Worm (Caenorhabditis elegans) whole organism, L4 larva: ENCODE data around the gene unc-130.

Source experiments
- D1046.2 ChIP-seq: fragments of 200-800 bp; sonication (Bioruptor generic); IDR thresholded peaks from 2 replicates; pipeline ENCODE4 v1.3.6; 2022; ENCODE audit warnings: missing genetic modification characterization, missing compliant biosample characterization
- F26F4.8 ChIP-seq: fragments of 200-800 bp; sonication (Bioruptor generic); conservative IDR thresholded peaks from 2 replicates; pipeline ENCODE4 v1.3.6; 2022; ENCODE audit warnings: missing genetic modification characterization, missing compliant biosample characterization
- T26A8.4 ChIP-seq: fragments of 200-800 bp; sonication (Bioruptor generic); IDR thresholded peaks from 2 replicates; pipeline ENCODE4 v1.3.6; 2022; ENCODE audit warnings: missing genetic modification characterization, missing compliant biosample characterization
- aha-1 ChIP-seq: fragments of 150-350 bp; peaks from one replicate; lab custom pipeline; 2014; ENCODE audit warnings: missing biosample characterization, missing genetic modification characterization
- aly-2 ChIP-seq: sonication (generic microtip); optimal IDR thresholded peaks from 2 replicates; lab custom pipeline; 2018; ENCODE audit warnings: missing biosample characterization, missing genetic modification characterization
- ces-1 ChIP-seq: fragments of 150-350 bp; sonication (generic microtip); optimal IDR thresholded peaks from 4 replicates; lab custom pipeline; 2014; ENCODE audit warnings: missing biosample characterization, missing genetic modification reagents, missing genetic modification characterization
- ctbp-1 ChIP-seq: fragments of 200-800 bp; sonication (Bioruptor generic); IDR thresholded peaks from 2 replicates; pipeline ENCODE4 v1.3.6; 2022; ENCODE audit warnings: missing genetic modification reagents, missing genetic modification characterization, missing compliant biosample characterization
- fkh-10 ChIP-seq: fragments of 150-350 bp; optimal IDR thresholded peaks from 2 replicates; lab custom pipeline; 2014; ENCODE audit warnings: missing biosample characterization, missing genetic modification reagents, missing genetic modification characterization
- hlh-30 ChIP-seq: sonication (generic microtip); optimal IDR thresholded peaks from 2 replicates; lab custom pipeline; 2017; ENCODE audit warnings: antibody characterized with exemption, mild to moderate bottlenecking, missing genetic modification characterization, missing compliant biosample characterization; ENCODE audit not compliant: insufficient read depth
- lin-15B ChIP-seq: fragments of 150-350 bp; sonication (generic microtip); optimal IDR thresholded peaks from 3 replicates; lab custom pipeline; 2014; ENCODE audit warnings: missing biosample characterization, missing genetic modification characterization
- mep-1 ChIP-seq: fragments of 150-350 bp; sonication (generic microtip); optimal IDR thresholded peaks from 3 replicates; lab custom pipeline; 2014; ENCODE audit warnings: missing biosample characterization, missing genetic modification characterization
- nhr-41 ChIP-seq: fragments of 200-800 bp; sonication (Bioruptor generic); IDR thresholded peaks from 2 replicates; pipeline ENCODE4 v1.3.6; 2022; ENCODE audit warnings: missing genetic modification reagents, missing genetic modification characterization, missing compliant biosample characterization
- pha-4 ChIP-seq, 2 experiments: fragments of 150-350 bp in 1 of 2; fragments of 200-800 bp in 1 of 2; sonication (Bioruptor generic) in 1 of 2; IDR thresholded peaks in 1 of 2; optimal IDR thresholded peaks in 1 of 2; 2 replicates each; pipeline versions ENCODE4 v1.3.6 to Lab custom; 2014 to 2022; ENCODE audit warnings: missing genetic modification characterization in 2 of 2, missing genetic modification reagents in 2 of 2, missing biosample characterization in 1 of 2, missing compliant biosample characterization in 1 of 2
- rbr-2 ChIP-seq: sonication (generic microtip); optimal IDR thresholded peaks from 2 replicates; lab custom pipeline; 2016; ENCODE audit warnings: missing genotype, missing genetic modification characterization, missing compliant biosample characterization
- set-16 ChIP-seq: fragments of 200-800 bp; sonication (Bioruptor generic); IDR thresholded peaks from 2 replicates; pipeline ENCODE4 v1.3.6; 2022; ENCODE audit warnings: missing genetic modification reagents, missing genetic modification characterization, missing compliant biosample characterization
- unc-62 ChIP-seq, 3 experiments: fragments of 150-350 bp in 1 of 3; sonication (generic microtip); optimal IDR thresholded peaks in 2 of 3; peaks in 1 of 3; 1 replicate in 1 of 3; 2 replicates in 2 of 3; lab custom pipeline; 2014 to 2017; ENCODE audit warnings: missing biosample characterization in 3 of 3, missing genetic modification characterization in 3 of 3, missing genetic modification reagents in 3 of 3, missing genotype in 1 of 3
- zfp-2 ChIP-seq: sonication (generic microtip); optimal IDR thresholded peaks from 2 replicates; lab custom pipeline; 2016; ENCODE audit warnings: mild to moderate bottlenecking, missing genetic modification characterization, missing compliant biosample characterization

Gene unc-130

ce11 chrII:11312223-11312622 lies 30.5 kb downstream of the unc-130 start, which contains the start of gene T24F1.7:
TSS of gene T24F1.7 (plus strand) at chrII:11312523.
- TF ChIP-seq aha-1 (tag; lab: Kevin White, UChicago) (peak; percentile 72), D1046.2 (0 out of 2 replicates have a peak, but pooled peaks have one; percentile 5), T26A8.4 (GFP tag; lab: Robert Waterston, UW) (no peak), set-16 (GFP tag; lab: Robert Waterston, UW) (peak; percentile 34; the same call in 1 of the 2 replicates)

- no peak for TF ChIP-seq T26A8.4 (GFP tag; lab: Robert Waterston, UW)
- TF ChIP-seq aly-2 (tag; lab: Kevin White, UChicago): no peak
- no peak for TF ChIP-seq mep-1 (tag; lab: Kevin White, UChicago)
These were observed 32.4 kb downstream of the unc-130 start, which contains the start of gene T24F1.4 for ce11 chrII:11314165-11314564. TSS of gene T24F1.4 (minus strand) at chrII:11314265.

DNA sequence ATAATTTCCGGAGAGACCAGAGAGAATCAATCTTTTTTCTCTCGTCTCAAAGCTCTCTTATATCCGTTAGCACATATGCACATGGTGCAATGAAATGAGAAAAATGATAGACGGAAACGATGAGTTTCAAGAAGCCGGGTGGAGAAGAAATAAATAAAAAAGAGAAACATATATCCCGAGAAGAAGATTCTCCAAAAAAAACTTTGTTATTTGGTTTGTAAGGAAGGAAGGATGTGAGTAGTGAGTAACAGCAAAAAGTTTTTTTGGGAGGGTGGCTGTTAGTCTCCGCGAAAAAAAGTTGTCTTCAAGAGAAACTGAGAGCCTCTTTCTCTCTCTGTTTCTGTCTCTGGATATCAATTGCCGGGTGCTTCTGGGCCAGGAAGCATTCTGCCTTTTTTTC lies 34.9 kb downstream of the unc-130 start:
- no peak for TF ChIP-seq T26A8.4 (GFP tag; lab: Robert Waterston, UW)
- no peak for TF ChIP-seq lin-15B (tag; lab: Kevin White, UChicago)

ce11 chrII:11319591-11319990 lies 37.8 kb downstream of the unc-130 start, which contains the start of gene nlp-51:
TSS of gene nlp-51 (minus strand) at chrII:11319691.
- TF ChIP-seq aha-1 (tag; lab: Kevin White, UChicago) (peak; percentile 56), zfp-2 (tag; lab: Kevin White, UChicago) (no peak)

DNA sequence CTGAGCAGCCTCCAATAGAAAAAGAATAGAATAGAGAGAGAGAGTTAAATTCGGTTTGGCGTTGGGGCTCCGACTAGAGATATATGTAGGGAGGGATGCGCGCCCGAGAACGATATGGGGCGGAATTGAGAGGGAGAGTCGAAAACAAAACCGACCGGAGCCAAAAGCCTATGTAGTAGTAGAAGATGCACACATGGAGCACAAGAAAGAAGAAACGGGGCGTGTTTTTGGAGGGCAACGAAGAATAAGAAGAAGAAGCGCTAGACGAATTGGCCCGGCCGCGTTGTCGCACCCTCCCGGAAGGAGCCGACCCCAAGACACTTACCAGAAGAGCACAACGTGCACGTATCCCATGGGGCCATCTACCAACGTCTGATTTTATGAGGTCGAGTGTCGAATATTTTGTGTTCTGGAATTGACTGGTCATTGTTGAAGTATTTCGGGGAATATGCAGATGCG lies 47.3 kb downstream of the unc-130 start, which contains the start of gene tag-180:
tag-180 (minus strand) TSS at position 409 of the 459 bp plus-strand sequence.
- 0 out of 2 replicates have a peak, but pooled peaks have one; percentile 16 for TF ChIP-seq ctbp-1 (GFP tag; lab: Robert Waterston, UW)
- peak in 1 of 2 experiments; percentile 53 for TF ChIP-seq unc-62 (GFP tag; optimal IDR thresholded peaks at IDR 0.05 in 1 of 2; lab: Kevin White, UChicago)
- TF ChIP-seq unc-62 (tag; optimal IDR thresholded peaks at IDR 0.05; lab: Kevin White, UChicago): no peak
- TF ChIP-seq hlh-30 (tag; lab: Kevin White, UChicago): peak; percentile 4
- TF ChIP-seq set-16 (GFP tag; lab: Robert Waterston, UW): peak; percentile 17; the same call in 1 of the 2 replicates
- no peak for TF ChIP-seq F26F4.8
- peak; percentile 16 for TF ChIP-seq rbr-2 (tag; lab: Kevin White, UChicago)
- TF ChIP-seq, all 104 proteins: peak for 5

ce11 chrII:11333375-11333774 lies 51.6 kb downstream of the unc-130 start:
- TF ChIP-seq ces-1 (peak; percentile 17), fkh-10 (GFP tag; lab: Kevin White, UChicago) (peak; percentile 90), pha-4 (GFP tag; IDR thresholded peaks at IDR 0.05; lab: Robert Waterston, UW) (no peak), pha-4 (tag; optimal IDR thresholded peaks at IDR 0.05; lab: Kevin White, UChicago) (no peak), nhr-41 (no peak)
